Worm (Caenorhabditis elegans): ENCODE results near the gene K10D11.2.

The K10D11.2 gene

ce11 chrIV:12997560-12997959, 18.8 kb downstream of the K10D11.2 start:
- TF ChIP-seq hnd-1 (tag; optimal IDR thresholded peaks at IDR 0.05) (no peak), scrt-1 (GFP tag; IDR thresholded peaks at IDR 0.05) (no peak), tbx-11 (GFP tag; IDR thresholded peaks at IDR 0.05) (no peak), aly-1 (tag; optimal IDR thresholded peaks at IDR 0.05) (no peak)

ce11 chrIV:12999087-12999486, 20.3 kb downstream of the K10D11.2 start:
- TF ChIP-seq hnd-1 (tag; optimal IDR thresholded peaks at IDR 0.05) = no peak
- no peak for TF ChIP-seq scrt-1 (GFP tag; IDR thresholded peaks at IDR 0.05)
- no peak for TF ChIP-seq pes-1 (GFP tag; IDR thresholded peaks at IDR 0.05)

- TF ChIP-seq ets-7 (tag; optimal IDR thresholded peaks at IDR 0.05) (no peak), tra-4 (tag; optimal IDR thresholded peaks at IDR 0.05) (no peak), ama-1 (optimal IDR thresholded peaks at IDR 0.05) (no peak), hnd-1 (tag; optimal IDR thresholded peaks at IDR 0.05) (no peak), flt-1 (GFP tag; IDR thresholded peaks at IDR 0.05) (no peak), B0310.2 (tag; optimal IDR thresholded peaks at IDR 0.05) (no peak), hmg-4 (GFP tag; optimal IDR thresholded peaks at IDR 0.05) (no peak)
Measured at ce11 chrIV:13008405-13009208, 29.8 kb downstream of the K10D11.2 start, which contains the start of gene mbk-2. Gene mbk-2, plus strand, starts transcription at chrIV:13009158.

ce11 chrIV:13009507-13009906, 30.7 kb downstream of the K10D11.2 start:
- TF ChIP-seq sea-1 (GFP tag; conservative IDR thresholded peaks at IDR 0.05) (no peak), ceh-36 (tag; optimal IDR thresholded peaks at IDR 0.05) (no peak), F13C5.2 (tag; optimal IDR thresholded peaks at IDR 0.05) (no peak), tra-4 (tag; optimal IDR thresholded peaks at IDR 0.05) (no peak), hmg-4 (GFP tag; optimal IDR thresholded peaks at IDR 0.05) (no peak), flt-1 (GFP tag; IDR thresholded peaks at IDR 0.05) (no peak), ets-7 (tag; optimal IDR thresholded peaks at IDR 0.05) (no peak), hmbx-1 (tag; optimal IDR thresholded peaks at IDR 0.05) (no peak), pes-1 (GFP tag; IDR thresholded peaks at IDR 0.05) (no peak)

ce11 chrIV:13013231-13013630, 34.4 kb downstream of the K10D11.2 start:
- no peak for TF ChIP-seq hmbx-1 (tag; optimal IDR thresholded peaks at IDR 0.05)
- TF ChIP-seq ama-1 (optimal IDR thresholded peaks at IDR 0.05) = no peak
- TF ChIP-seq ets-7 (tag; optimal IDR thresholded peaks at IDR 0.05) = no peak
- TF ChIP-seq scrt-1 (GFP tag; IDR thresholded peaks at IDR 0.05) = no peak
- no peak for TF ChIP-seq tbx-37 (GFP tag; conservative IDR thresholded peaks at IDR 0.05)
- TF ChIP-seq aly-1 (tag; optimal IDR thresholded peaks at IDR 0.05) = no peak
- TF ChIP-seq sea-1 (GFP tag; conservative IDR thresholded peaks at IDR 0.05) = no peak
- no peak for TF ChIP-seq ceh-13 (GFP tag; optimal IDR thresholded peaks at IDR 0.05)
- TF ChIP-seq flt-1 (GFP tag; IDR thresholded peaks at IDR 0.05) = no peak
- TF ChIP-seq B0310.2 (tag; optimal IDR thresholded peaks at IDR 0.05) = no peak
- TF ChIP-seq tra-4 (tag; optimal IDR thresholded peaks at IDR 0.05) = no peak
- TF ChIP-seq tbx-11 (GFP tag; IDR thresholded peaks at IDR 0.05) = no peak
- no peak for TF ChIP-seq ceh-36 (tag; optimal IDR thresholded peaks at IDR 0.05)
- no peak for TF ChIP-seq F13C5.2 (tag; optimal IDR thresholded peaks at IDR 0.05)

- TF ChIP-seq tra-4 (tag; optimal IDR thresholded peaks at IDR 0.05) = no peak
- no peak for TF ChIP-seq flt-1 (GFP tag; IDR thresholded peaks at IDR 0.05)
- no peak for TF ChIP-seq hnd-1 (tag; optimal IDR thresholded peaks at IDR 0.05)
- no peak for TF ChIP-seq tbx-37 (GFP tag; conservative IDR thresholded peaks at IDR 0.05)
- TF ChIP-seq ets-7 (tag; optimal IDR thresholded peaks at IDR 0.05) = no peak
- TF ChIP-seq ama-1 (optimal IDR thresholded peaks at IDR 0.05) = no peak
- no peak for TF ChIP-seq pes-1 (GFP tag; IDR thresholded peaks at IDR 0.05)
- no peak for TF ChIP-seq tbx-11 (GFP tag; IDR thresholded peaks at IDR 0.05)
- no peak for TF ChIP-seq ceh-36 (tag; optimal IDR thresholded peaks at IDR 0.05)
- TF ChIP-seq hmg-4 (GFP tag; optimal IDR thresholded peaks at IDR 0.05) = no peak
Measured at ce11 chrIV:13013711-13014341, 35.0 kb downstream of the K10D11.2 start.

- TF ChIP-seq ets-7 (tag; optimal IDR thresholded peaks at IDR 0.05) = no peak
- no peak for TF ChIP-seq tra-4 (tag; optimal IDR thresholded peaks at IDR 0.05)
- no peak for TF ChIP-seq tbx-11 (GFP tag; IDR thresholded peaks at IDR 0.05)
- no peak for TF ChIP-seq hmg-4 (GFP tag; optimal IDR thresholded peaks at IDR 0.05)
- TF ChIP-seq F13C5.2 (tag; optimal IDR thresholded peaks at IDR 0.05) = no peak
- no peak for TF ChIP-seq aly-1 (tag; optimal IDR thresholded peaks at IDR 0.05)
- TF ChIP-seq scrt-1 (GFP tag; IDR thresholded peaks at IDR 0.05) = no peak
Measured at ce11 chrIV:13015801-13016404, 37.1 kb downstream of the K10D11.2 start.

ce11 chrIV:13016820-13017219, 38.0 kb downstream of the K10D11.2 start:
- TF ChIP-seq flt-1 (GFP tag; IDR thresholded peaks at IDR 0.05) (no peak), hnd-1 (tag; optimal IDR thresholded peaks at IDR 0.05) (no peak), hmbx-1 (tag; optimal IDR thresholded peaks at IDR 0.05) (no peak), hmg-4 (GFP tag; optimal IDR thresholded peaks at IDR 0.05) (no peak), tra-4 (tag; optimal IDR thresholded peaks at IDR 0.05) (no peak), tbx-37 (GFP tag; conservative IDR thresholded peaks at IDR 0.05) (no peak), aly-1 (tag; optimal IDR thresholded peaks at IDR 0.05) (no peak), scrt-1 (GFP tag; IDR thresholded peaks at IDR 0.05) (no peak), ama-1 (optimal IDR thresholded peaks at IDR 0.05) (no peak), ceh-36 (tag; optimal IDR thresholded peaks at IDR 0.05) (no peak), ceh-13 (GFP tag; optimal IDR thresholded peaks at IDR 0.05) (no peak), pes-1 (GFP tag; IDR thresholded peaks at IDR 0.05) (no peak), F13C5.2 (tag; optimal IDR thresholded peaks at IDR 0.05) (no peak), sea-1 (GFP tag; conservative IDR thresholded peaks at IDR 0.05) (no peak), ets-7 (tag; optimal IDR thresholded peaks at IDR 0.05) (no peak), tbx-11 (GFP tag; IDR thresholded peaks at IDR 0.05) (no peak)

Measured in whole organism, early embryonic.